Worm (Caenorhabditis elegans) whole organism, young adult: Measurements from ENCODE around the gene pcrg-1.

Source experiments
- akir-1 ChIP-seq: fragments of 200-800 bp; sonication (Bioruptor generic); optimal IDR thresholded peaks from 2 replicates; lab custom pipeline; 2018; ENCODE audit warnings: mild to moderate bottlenecking, missing genetic modification characterization, moderate library complexity, missing compliant biosample characterization
- aptf-3 ChIP-seq: fragments of 200-800 bp; sonication (Bioruptor generic); IDR thresholded peaks from 2 replicates; pipeline ENCODE4 v1.3.6; 2022; ENCODE audit warnings: missing genetic modification characterization, missing compliant biosample characterization
- die-1 ChIP-seq: sonication (generic microtip); optimal IDR thresholded peaks from 2 replicates; lab custom pipeline; 2016; ENCODE audit warnings: missing genotype, mild to moderate bottlenecking, missing genetic modification characterization, missing compliant biosample characterization

ce11 chrII:7174843-7175242 lies 25.5 kb upstream of the pcrg-1 start, which contains the start of gene glc-4:
- TF ChIP-seq die-1 (tag; lab: Kevin White, UChicago), result no peak
- TF ChIP-seq akir-1, result no peak
- no peak for TF ChIP-seq aptf-3 (GFP tag; lab: Robert Waterston, UW)
